Worm (Caenorhabditis elegans) whole organism, mixed stage, embryonic: Measurements from ENCODE around the gene dnc-2.
A peak's percentile ranks its signal among the peaks of the same experiment; 100 is the strongest.

Experiments
- bed-3 ChIP-seq: fragments of 200-800 bp; sonication (Bioruptor generic); optimal IDR thresholded peaks from 3 replicates; lab custom pipeline; 2018; ENCODE audit warnings: mild to moderate bottlenecking, missing genetic modification characterization, moderate library complexity, missing compliant biosample characterization
- ceh-39 ChIP-seq: fragments of 150-350 bp; optimal IDR thresholded peaks from 2 replicates; lab custom pipeline; 2014; ENCODE audit warnings: missing biosample characterization, missing genetic modification characterization
- ceh-43 ChIP-seq: fragments of 200-800 bp; sonication (Bioruptor generic); optimal IDR thresholded peaks from 2 replicates; lab custom pipeline; 2018; ENCODE audit warnings: mild to moderate bottlenecking, missing genetic modification characterization, moderate library complexity, missing compliant biosample characterization
- ceh-83 ChIP-seq: fragments of 200-800 bp; sonication (Bioruptor generic); optimal IDR thresholded peaks from 2 replicates; lab custom pipeline; 2018; ENCODE audit warnings: mild to moderate bottlenecking, missing genetic modification characterization, missing compliant biosample characterization
- ces-1 ChIP-seq: fragments of 150-350 bp; optimal IDR thresholded peaks from 2 replicates; lab custom pipeline; 2014; ENCODE audit warnings: missing biosample characterization, missing genetic modification reagents, missing genetic modification characterization
- drap-1 ChIP-seq: fragments of 200-800 bp; sonication (Bioruptor generic); optimal IDR thresholded peaks from 3 replicates; lab custom pipeline; 2018; ENCODE audit warnings: mild to moderate bottlenecking, missing genetic modification characterization, missing compliant biosample characterization
- elt-1 ChIP-seq: sonication (generic microtip); optimal IDR thresholded peaks from 2 replicates; lab custom pipeline; 2017; ENCODE audit warnings: missing genetic modification characterization, mild to moderate bottlenecking, missing compliant biosample characterization, antibody characterized with exemption, moderate library complexity, borderline replicate concordance; ENCODE audit not compliant: insufficient read depth
- flh-1 ChIP-seq: fragments of 200-800 bp; sonication (Bioruptor generic); optimal IDR thresholded peaks from 2 replicates; lab custom pipeline; 2018; ENCODE audit warnings: mild to moderate bottlenecking, missing genetic modification characterization, moderate library complexity, missing compliant biosample characterization
- ham-2 ChIP-seq: fragments of 200-800 bp; sonication (Bioruptor generic); optimal IDR thresholded peaks from 2 replicates; lab custom pipeline; 2018; ENCODE audit warnings: mild to moderate bottlenecking, missing genetic modification characterization, missing compliant biosample characterization
- hlh-1 ChIP-seq: fragments of 150-350 bp; optimal IDR thresholded peaks from 2 replicates; lab custom pipeline; 2014; ENCODE audit warnings: missing biosample characterization, missing genetic modification reagents, missing genetic modification characterization
- lin-13 ChIP-seq: fragments of 150-350 bp; optimal IDR thresholded peaks from 2 replicates; lab custom pipeline; 2014; ENCODE audit warnings: missing biosample characterization, missing genetic modification characterization
- lin-32 ChIP-seq: fragments of 200-800 bp; sonication (Bioruptor generic); optimal IDR thresholded peaks from 2 replicates; lab custom pipeline; 2018; ENCODE audit warnings: mild to moderate bottlenecking, missing genetic modification characterization, missing compliant biosample characterization
- lsy-2 ChIP-seq: fragments of 150-350 bp; optimal IDR thresholded peaks from 2 replicates; lab custom pipeline; 2014; ENCODE audit warnings: missing biosample characterization, missing genetic modification characterization
- mab-5 ChIP-seq: fragments of 150-350 bp; optimal IDR thresholded peaks from 2 replicates; lab custom pipeline; 2014; ENCODE audit warnings: missing biosample characterization, missing genetic modification characterization
- nhr-12 ChIP-seq: fragments of 150-350 bp; optimal IDR thresholded peaks from 2 replicates; lab custom pipeline; 2014; ENCODE audit warnings: missing biosample characterization, missing genetic modification characterization
- nhr-28 ChIP-seq: fragments of 150-350 bp; optimal IDR thresholded peaks from 2 replicates; lab custom pipeline; 2014; ENCODE audit warnings: missing biosample characterization, missing genetic modification characterization
- nhr-76 ChIP-seq: sonication (generic microtip); optimal IDR thresholded peaks from 2 replicates; lab custom pipeline; 2017; ENCODE audit warnings: missing biosample characterization, missing genetic modification characterization
- pha-4 ChIP-seq: fragments of 150-350 bp; optimal IDR thresholded peaks from 2 replicates; lab custom pipeline; 2018; ENCODE audit warnings: missing biosample characterization, missing genetic modification reagents, missing genetic modification characterization
- snpc-4 ChIP-seq: fragments of 150-350 bp; optimal IDR thresholded peaks from 2 replicates; lab custom pipeline; 2014; ENCODE audit warnings: missing biosample characterization, missing genetic modification characterization
- sptf-1 ChIP-seq: sonication (generic microtip); optimal IDR thresholded peaks from 2 replicates; lab custom pipeline; 2017; ENCODE audit warnings: mild to moderate bottlenecking, missing genetic modification characterization, moderate library complexity, missing compliant biosample characterization
- unc-120 ChIP-seq: sonication (generic microtip); optimal IDR thresholded peaks from 2 replicates; lab custom pipeline; 2017; ENCODE audit warnings: missing genetic modification characterization, missing compliant biosample characterization; ENCODE audit not compliant: poor library complexity, severe bottlenecking
- unc-62 ChIP-seq: fragments of 150-350 bp; optimal IDR thresholded peaks from 2 replicates; lab custom pipeline; 2014; ENCODE audit warnings: missing biosample characterization, missing genetic modification reagents, missing genetic modification characterization
- zip-8 ChIP-seq: fragments of 150-350 bp; optimal IDR thresholded peaks from 2 replicates; lab custom pipeline; 2014; ENCODE audit warnings: missing biosample characterization, missing genetic modification characterization
- ztf-11 ChIP-seq: fragments of 150-350 bp; optimal IDR thresholded peaks from 2 replicates; lab custom pipeline; 2014; ENCODE audit warnings: missing biosample characterization, missing genetic modification characterization

The dnc-2 gene

ce11 chrIII:5879291-5879968 is 46.1 kb downstream of the dnc-2 start, which contains the start of gene hpo-10:
Gene hpo-10, plus strand, starts transcription at chrIII:5879489.
- no peak for TF ChIP-seq sptf-1
- peak; percentile 52 for TF ChIP-seq ceh-39 (tag; lab: Kevin White, UChicago)
- TF ChIP-seq unc-62, result no peak
- no peak for TF ChIP-seq nhr-76
- TF ChIP-seq ces-1 (GFP tag; lab: Kevin White, UChicago), result peak; percentile 31

ce11 chrIII:5878215-5878614 is 47.3 kb downstream of the dnc-2 start, which contains the start of the genes mig-21 and F01F1.2:
Gene mig-21, minus strand, starts transcription at chrIII:5878380.
Gene F01F1.2, plus strand, starts transcription at chrIII:5878554.
- no peak for TF ChIP-seq nhr-12 (tag; lab: Kevin White, UChicago)
- no peak for TF ChIP-seq hlh-1 (tag; lab: Kevin White, UChicago)
- no peak for TF ChIP-seq snpc-4
- no peak for TF ChIP-seq unc-120
- TF ChIP-seq ceh-43 (GFP tag; lab: Kevin White, UChicago), result no peak
- peak; percentile 62 for TF ChIP-seq lsy-2 (tag; lab: Kevin White, UChicago)
- no peak for TF ChIP-seq lin-13

- TF ChIP-seq ceh-83 (GFP tag; lab: Kevin White, UChicago) (no peak), zip-8 (tag; lab: Kevin White, UChicago) (no peak), nhr-76 (no peak), lin-32 (no peak), drap-1 (GFP tag; lab: Kevin White, UChicago) (no peak), ham-2 (GFP tag; lab: Kevin White, UChicago) (no peak), bed-3 (GFP tag; lab: Kevin White, UChicago) (no peak), ztf-11 (tag; lab: Kevin White, UChicago) (no peak)
These were observed 48.5 kb downstream of the dnc-2 start for ce11 chrIII:5876867-5877641.

- TF ChIP-seq bed-3 (GFP tag; lab: Kevin White, UChicago) (no peak), drap-1 (GFP tag; lab: Kevin White, UChicago) (no peak), ceh-43 (GFP tag; lab: Kevin White, UChicago) (no peak), ces-1 (GFP tag; lab: Kevin White, UChicago) (no peak), nhr-28 (tag; lab: Kevin White, UChicago) (no peak), ham-2 (GFP tag; lab: Kevin White, UChicago) (no peak), mab-5 (tag; lab: Kevin White, UChicago) (no peak), unc-120 (no peak), ceh-83 (GFP tag; lab: Kevin White, UChicago) (no peak), elt-1 (no peak)
These were observed 49.3 kb downstream of the dnc-2 start, which contains the start of gene aldo-2 for ce11 chrIII:5876140-5876675. Gene aldo-2, minus strand, starts transcription at chrIII:5876625.

ce11 chrIII:5875705-5876104 is 49.9 kb downstream of the dnc-2 start:
- TF ChIP-seq elt-1 (peak; percentile 35), drap-1 (GFP tag; lab: Kevin White, UChicago) (no peak)

ce11 chrIII:5875418-5875702 is 50.2 kb downstream of the dnc-2 start:
- TF ChIP-seq flh-1 (GFP tag; lab: Kevin White, UChicago) (no peak), ham-2 (GFP tag; lab: Kevin White, UChicago) (no peak), nhr-76 (no peak), ceh-39 (tag; lab: Kevin White, UChicago) (no peak), zip-8 (tag; lab: Kevin White, UChicago) (no peak), mab-5 (tag; lab: Kevin White, UChicago) (no peak), unc-62 (no peak), pha-4 (tag; lab: Kevin White, UChicago) (no peak), drap-1 (GFP tag; lab: Kevin White, UChicago) (no peak)
